Fruit fly (Drosophila melanogaster): ENCODE results near the gene Srp54k.

DNA sequence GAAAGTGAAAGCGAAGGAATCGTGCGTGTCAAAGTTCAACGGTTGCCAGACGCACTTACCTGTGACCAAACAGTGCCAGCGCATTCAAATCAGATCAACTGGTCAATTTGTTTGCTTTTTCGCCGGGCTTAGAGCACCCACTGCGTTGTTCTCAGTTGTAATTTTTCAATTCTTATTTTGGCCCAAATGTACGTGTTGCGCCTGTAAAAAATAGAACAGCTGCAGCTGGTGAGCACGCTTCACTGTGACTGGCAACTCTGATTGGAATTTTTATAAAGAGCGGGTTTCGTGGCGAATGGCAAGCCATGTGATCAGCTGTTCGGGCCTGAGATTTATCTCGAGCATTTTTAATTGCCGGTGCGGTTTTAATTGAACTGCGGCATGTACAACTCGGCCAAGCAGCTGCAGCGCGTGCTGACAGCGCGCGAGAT lies 6.6 kb upstream of the Srp54k start, which contains the start of the genes Fitm and AlaRS-m:
- TF ChIP-seq Sin3A (optimal IDR thresholded peaks at IDR 0.05) (no peak), insv (optimal IDR thresholded peaks at IDR 0.05) (no peak), psq (optimal IDR thresholded peaks at IDR 0.05) (no peak)
